Fruit fly (Drosophila melanogaster): ENCODE data around the gene ball.

Gene ball

DNA sequence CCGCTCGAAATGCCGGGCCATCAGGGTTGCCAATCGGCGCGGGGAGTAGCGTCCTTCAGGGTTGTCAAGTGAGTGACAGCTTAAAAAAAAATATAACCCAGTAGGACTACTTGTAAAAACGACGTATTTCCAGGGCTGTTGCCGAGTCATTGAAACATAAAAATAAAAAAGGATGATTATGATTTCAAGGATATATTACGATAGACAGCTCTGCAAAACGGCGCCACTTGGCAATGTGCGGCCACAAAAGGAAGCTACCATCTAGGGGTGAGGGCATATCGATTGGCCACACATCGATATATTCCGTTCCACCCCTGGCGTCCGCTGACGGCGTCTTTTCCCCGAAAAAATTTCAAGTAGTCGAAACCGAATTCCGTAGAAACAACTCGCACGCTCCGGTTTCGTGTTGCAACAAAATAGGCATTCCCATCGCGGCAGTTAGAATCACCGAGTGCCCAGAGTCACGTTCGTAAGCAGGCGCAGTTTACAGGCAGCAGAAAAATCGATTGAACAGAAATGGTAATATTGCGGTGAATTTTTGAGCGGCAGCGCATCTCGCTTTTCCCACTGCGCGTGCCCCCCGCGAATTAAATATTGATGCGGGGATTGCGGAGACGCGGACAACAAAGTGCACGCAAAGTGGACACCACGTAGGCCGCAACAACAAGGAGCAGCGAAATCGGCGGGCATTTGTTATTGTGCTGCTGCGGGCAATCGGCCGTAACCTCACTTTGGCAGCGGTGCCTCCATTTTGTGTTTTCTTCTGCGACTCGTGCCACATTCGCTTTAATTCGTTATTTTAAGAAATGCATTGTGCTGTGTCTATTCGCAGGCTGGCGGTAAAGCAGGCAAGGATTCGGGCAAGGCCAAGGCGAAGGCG is at the start of gene ball, which contains the start of gene His2Av:
TSS of gene ball (minus strand) at position 231 of the 880 bp plus-strand sequence.
TSS of gene His2Av (plus strand) at position 353 of the 880 bp plus-strand sequence.
- no peak for TF ChIP-seq psq (optimal IDR thresholded peaks at IDR 0.05)
- TF ChIP-seq CG8478 (optimal IDR thresholded peaks at IDR 0.05), result no peak
- TF ChIP-seq Dll (optimal IDR thresholded peaks at IDR 0.05), result no peak

DNA sequence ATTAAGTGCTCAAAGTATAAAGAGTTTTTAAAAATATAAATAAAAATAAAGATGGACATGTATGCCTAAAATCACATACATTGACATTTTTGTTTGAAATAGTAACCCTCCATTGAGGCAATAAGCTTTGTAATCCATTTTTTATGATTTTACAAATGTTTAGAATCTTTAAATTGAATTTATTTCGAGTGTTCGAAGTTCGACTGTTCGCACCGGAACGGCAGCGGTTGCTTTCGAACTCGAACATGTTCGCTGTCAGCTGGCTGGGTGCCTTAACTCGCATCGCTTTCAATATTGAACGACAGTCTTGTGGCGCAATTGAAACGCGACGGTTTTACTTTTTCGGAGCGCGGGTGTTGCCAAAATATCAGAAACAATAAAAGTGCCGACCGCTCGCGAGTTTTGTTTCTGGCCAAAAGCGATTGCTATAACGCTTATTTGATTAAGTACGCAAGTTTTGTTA is 48.9 kb upstream of the ball start, which contains the start of gene CG46339:
TSS of gene CG46339 (plus strand) at position 299 of the 463 bp plus-strand sequence.
- TF ChIP-seq EcR (GFP tag; optimal IDR thresholded peaks at IDR 0.05) (no peak), CG8478 (optimal IDR thresholded peaks at IDR 0.05) (no peak), Dll (optimal IDR thresholded peaks at IDR 0.05) (no peak), pan (optimal IDR thresholded peaks at IDR 0.05) (no peak), psq (optimal IDR thresholded peaks at IDR 0.05) (no peak)

DNA sequence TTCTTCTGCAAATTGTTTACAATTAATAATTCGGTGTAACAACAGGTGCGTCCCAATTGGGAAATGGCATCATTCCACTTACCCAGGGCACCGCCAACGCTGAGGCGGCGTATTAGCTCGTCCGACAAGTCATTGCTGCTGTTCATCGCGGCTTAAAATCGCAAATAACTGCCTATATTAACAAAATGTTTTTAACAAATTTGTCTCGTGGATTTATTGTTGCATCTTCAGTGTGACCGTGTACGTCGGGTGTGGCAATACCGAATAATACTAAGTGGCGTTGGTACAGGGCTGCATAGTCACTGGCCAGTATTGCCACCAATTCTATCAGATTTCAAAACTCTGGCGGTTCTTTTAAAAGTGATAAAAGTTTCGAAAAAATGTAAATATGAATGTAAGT is 46.0 kb upstream of the ball start, which contains the start of gene Ets97D:
TSS of gene Ets97D (minus strand) at position 272 of the 400 bp plus-strand sequence.
- no peak for TF ChIP-seq psq (optimal IDR thresholded peaks at IDR 0.05)
- TF ChIP-seq Dll (optimal IDR thresholded peaks at IDR 0.05), result no peak
- no peak for TF ChIP-seq usp (GFP tag; optimal IDR thresholded peaks at IDR 0.05)
- TF ChIP-seq CG8478 (optimal IDR thresholded peaks at IDR 0.05), result no peak
- TF ChIP-seq EcR (GFP tag; optimal IDR thresholded peaks at IDR 0.05), result no peak
- no peak for TF ChIP-seq pan (optimal IDR thresholded peaks at IDR 0.05)

DNA sequence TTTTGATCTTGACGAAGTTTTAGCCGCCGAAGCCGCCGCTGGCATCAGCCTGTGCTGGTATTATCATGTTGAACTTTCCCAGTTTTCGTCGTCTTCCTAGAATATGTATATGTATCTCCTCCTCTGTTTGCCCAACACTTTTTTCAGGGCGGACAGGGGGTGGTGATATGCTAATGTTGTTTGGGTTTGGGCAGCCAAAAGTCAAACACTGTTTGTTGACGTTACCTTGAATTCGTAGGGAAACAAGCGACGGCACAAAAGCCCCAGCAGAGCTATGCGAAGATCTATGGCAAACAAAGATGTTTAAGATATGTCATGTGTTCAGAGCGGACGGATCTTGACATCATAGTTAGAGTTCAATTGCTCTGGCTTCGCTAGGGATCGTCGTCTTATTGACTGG is 42.1 kb upstream of the ball start:
- TF ChIP-seq psq (optimal IDR thresholded peaks at IDR 0.05), result no peak
- TF ChIP-seq EcR (GFP tag; optimal IDR thresholded peaks at IDR 0.05), result no peak
- no peak for TF ChIP-seq pan (optimal IDR thresholded peaks at IDR 0.05)
- no peak for TF ChIP-seq usp (GFP tag; optimal IDR thresholded peaks at IDR 0.05)
- no peak for TF ChIP-seq CG8478 (optimal IDR thresholded peaks at IDR 0.05)
- TF ChIP-seq Dll (optimal IDR thresholded peaks at IDR 0.05), result no peak

DNA sequence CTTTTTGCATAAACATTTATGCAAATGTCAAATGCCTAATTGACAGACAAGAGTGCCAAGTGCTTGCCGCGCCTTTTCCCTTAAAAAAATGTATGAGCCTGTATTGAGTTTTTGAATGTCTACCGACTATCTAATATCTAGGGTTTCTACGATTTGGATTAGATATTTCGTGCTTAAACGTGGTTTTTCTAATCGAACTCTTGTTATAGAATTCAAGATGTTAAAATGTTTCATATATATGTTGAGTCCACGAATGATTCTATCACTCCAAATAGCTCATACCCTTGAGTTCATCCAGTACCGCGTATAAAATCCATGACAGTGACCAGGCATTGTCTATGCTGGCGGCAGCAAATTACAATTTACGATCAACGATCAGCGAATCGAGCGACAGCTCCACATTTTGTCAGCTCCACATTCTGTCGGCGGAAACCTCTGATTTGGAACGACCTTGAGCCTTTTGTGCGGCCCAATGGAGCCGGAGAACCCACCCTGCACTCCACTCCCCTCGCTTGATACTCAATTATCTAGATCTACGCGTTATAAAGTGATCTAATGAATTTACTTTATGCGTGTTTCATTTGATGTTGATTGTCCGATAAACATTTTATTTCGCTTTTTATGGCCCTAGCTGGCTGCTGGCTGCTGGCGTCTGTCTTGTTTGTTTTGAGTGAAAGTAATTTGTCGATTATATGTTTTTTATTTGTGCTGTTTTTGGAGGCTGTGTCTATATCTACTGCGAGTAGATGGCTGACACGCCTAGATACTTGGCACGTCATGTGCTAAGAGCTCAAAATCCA is 40.3 kb upstream of the ball start:
- TF ChIP-seq CG8478 (optimal IDR thresholded peaks at IDR 0.05), result no peak
- TF ChIP-seq usp (GFP tag; optimal IDR thresholded peaks at IDR 0.05), result no peak
- no peak for TF ChIP-seq Dll (optimal IDR thresholded peaks at IDR 0.05)
- TF ChIP-seq EcR (GFP tag; optimal IDR thresholded peaks at IDR 0.05), result no peak
- TF ChIP-seq pan (optimal IDR thresholded peaks at IDR 0.05), result no peak
- TF ChIP-seq psq (optimal IDR thresholded peaks at IDR 0.05), result no peak

DNA sequence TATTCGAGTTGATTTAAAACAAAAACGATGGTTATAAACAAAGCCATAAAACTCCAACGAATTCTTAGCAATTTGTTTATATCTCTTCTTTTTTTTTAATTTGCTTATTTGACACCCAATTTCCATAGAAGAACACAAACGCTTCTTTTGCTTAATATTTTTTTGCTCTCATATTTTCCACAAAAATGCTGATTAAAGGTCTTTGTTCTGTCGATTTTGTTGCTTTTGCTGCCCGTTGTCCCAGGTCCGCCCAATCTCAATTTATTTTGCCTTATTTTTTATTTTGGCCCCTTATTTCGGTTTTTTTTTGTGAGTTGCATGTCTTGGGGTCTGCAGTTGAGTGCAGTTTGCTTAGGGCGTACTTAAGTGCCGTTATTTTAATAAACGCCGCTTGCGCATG is 39.4 kb upstream of the ball start:
- TF ChIP-seq psq (optimal IDR thresholded peaks at IDR 0.05) (no peak), Dll (optimal IDR thresholded peaks at IDR 0.05) (no peak), EcR (GFP tag; optimal IDR thresholded peaks at IDR 0.05) (no peak), pan (optimal IDR thresholded peaks at IDR 0.05) (no peak), usp (GFP tag; optimal IDR thresholded peaks at IDR 0.05) (no peak), CG8478 (optimal IDR thresholded peaks at IDR 0.05) (no peak)

DNA sequence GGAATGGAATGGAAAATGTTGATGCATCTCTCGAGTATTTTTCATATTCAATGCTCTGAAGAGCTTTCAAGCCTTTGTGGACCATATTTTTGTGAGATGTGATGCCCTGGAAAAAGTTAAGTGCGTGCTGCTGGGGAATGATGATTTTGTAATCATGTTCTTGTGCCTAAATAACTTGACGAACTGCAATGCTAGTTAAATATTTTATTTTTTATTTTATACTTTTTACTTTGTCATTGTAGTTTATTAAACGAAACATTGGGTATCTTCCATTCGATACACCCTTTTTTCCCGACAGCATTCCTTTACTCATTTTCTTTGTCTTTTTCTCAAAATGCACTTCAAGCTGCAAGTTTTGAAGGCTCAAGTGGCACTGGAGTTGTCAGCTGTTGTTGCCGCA is 33.4 kb upstream of the ball start:
- TF ChIP-seq pan (optimal IDR thresholded peaks at IDR 0.05), result peak; percentile 49
- TF ChIP-seq psq (optimal IDR thresholded peaks at IDR 0.05), result no peak

DNA sequence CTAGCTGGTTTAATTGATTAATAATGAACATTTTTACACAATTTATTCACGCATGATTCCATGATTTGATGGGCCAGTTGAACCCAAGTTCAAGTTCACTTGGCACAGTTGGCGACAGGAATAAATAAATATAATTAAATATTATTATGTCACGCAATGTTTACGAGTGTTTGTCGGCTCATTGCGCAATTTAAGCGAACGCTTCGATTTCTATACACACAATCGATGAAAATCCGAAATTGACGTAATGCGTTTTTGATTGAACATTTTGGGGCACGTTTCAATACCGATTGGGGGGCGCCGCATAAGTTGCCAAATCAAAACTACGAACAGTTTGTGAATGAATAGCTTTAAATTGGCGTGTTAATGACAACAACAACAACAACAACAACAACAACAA is 30.7 kb upstream of the ball start:
- no peak for TF ChIP-seq psq (optimal IDR thresholded peaks at IDR 0.05)
- no peak for TF ChIP-seq usp (GFP tag; optimal IDR thresholded peaks at IDR 0.05)
- TF ChIP-seq pan (optimal IDR thresholded peaks at IDR 0.05), result no peak
- TF ChIP-seq EcR (GFP tag; optimal IDR thresholded peaks at IDR 0.05), result no peak
- no peak for TF ChIP-seq CG8478 (optimal IDR thresholded peaks at IDR 0.05)
- no peak for TF ChIP-seq Dll (optimal IDR thresholded peaks at IDR 0.05)

DNA sequence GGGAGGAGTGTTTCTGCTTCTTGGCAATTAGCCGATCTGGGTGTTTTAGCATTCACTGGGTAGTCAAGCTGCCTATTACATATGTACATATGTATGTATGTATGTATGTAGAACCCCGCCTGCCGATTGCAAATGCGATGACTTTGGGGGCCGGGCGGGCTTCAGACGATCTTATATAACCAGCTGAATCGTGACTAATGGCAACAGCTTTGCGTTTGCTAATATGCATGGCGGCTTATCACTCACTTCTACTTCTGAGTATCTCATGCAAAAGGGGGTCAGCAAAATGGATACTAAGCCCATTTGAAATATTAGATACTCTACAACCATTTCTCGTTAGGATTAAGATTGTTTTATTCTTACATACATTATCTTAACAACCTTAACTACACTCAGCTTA is 29.7 kb upstream of the ball start:
- TF ChIP-seq CG8478 (optimal IDR thresholded peaks at IDR 0.05), result no peak
- TF ChIP-seq EcR (GFP tag; optimal IDR thresholded peaks at IDR 0.05), result no peak
- TF ChIP-seq Dll (optimal IDR thresholded peaks at IDR 0.05), result no peak
- no peak for TF ChIP-seq usp (GFP tag; optimal IDR thresholded peaks at IDR 0.05)
- TF ChIP-seq pan (optimal IDR thresholded peaks at IDR 0.05), result no peak
- TF ChIP-seq psq (optimal IDR thresholded peaks at IDR 0.05), result no peak

DNA sequence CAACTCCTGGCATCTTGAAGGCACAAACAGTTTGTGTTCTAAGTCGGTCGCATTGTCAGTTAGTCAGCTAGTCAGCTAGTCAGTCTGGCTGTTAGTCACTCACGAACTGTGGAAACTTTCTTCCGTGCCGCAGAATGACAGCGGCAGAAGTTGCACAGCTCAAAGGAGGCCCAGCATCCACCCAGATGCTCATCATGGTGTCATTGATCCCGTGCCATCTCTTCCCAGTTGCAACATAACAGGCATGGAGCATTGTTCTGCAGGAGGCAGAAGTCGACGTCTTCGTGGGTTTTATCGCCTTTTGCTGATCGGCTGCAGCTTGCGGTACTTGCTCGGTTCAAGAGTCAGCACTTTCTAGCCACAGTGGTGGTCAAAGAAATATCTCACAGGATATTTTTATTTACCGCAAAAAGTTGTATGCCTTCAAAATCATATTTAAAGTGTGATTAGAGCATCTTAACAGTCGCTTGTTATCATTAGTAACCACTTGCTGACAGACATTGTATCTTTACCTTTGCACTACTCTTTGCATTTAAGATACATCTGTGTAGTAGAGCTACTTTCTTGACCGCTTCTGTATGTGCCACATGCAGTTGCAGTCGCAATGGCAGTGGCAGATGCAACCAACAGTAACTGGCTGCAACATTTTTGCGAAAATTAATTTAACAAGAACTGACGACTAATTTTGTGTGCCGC is 27.2 kb upstream of the ball start:
- TF ChIP-seq psq (optimal IDR thresholded peaks at IDR 0.05) (no peak), CG8478 (optimal IDR thresholded peaks at IDR 0.05) (no peak), usp (GFP tag; optimal IDR thresholded peaks at IDR 0.05) (no peak), EcR (GFP tag; optimal IDR thresholded peaks at IDR 0.05) (peak in 1 of 2 experiments; percentile 76), Dll (optimal IDR thresholded peaks at IDR 0.05) (no peak)

DNA sequence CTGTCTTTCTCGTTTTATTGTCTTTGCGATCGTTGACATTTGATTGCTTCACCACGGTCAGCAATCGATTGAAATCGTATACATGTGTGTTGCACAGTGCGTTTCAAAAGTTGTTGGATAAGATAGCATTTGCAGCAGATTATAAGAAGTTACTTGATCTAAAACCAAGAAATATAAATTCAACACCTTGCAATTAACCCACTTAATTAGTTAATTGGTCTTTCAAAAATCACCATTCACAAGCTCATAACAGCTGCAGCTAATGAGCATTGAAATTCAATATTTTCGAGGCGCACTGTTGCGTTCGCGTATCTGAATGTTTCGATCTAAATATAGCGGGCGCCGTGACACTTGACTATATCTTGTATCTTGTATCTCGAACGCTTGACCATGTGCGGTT is 26.2 kb upstream of the ball start:
- TF ChIP-seq Dll (optimal IDR thresholded peaks at IDR 0.05), result no peak
- no peak for TF ChIP-seq psq (optimal IDR thresholded peaks at IDR 0.05)
- no peak for TF ChIP-seq pan (optimal IDR thresholded peaks at IDR 0.05)
- TF ChIP-seq EcR (GFP tag; optimal IDR thresholded peaks at IDR 0.05), result peak in 1 of 2 experiments; percentile 34

Measured in whole organism.